Fruit fly (Drosophila melanogaster): ENCODE data around the gene CG2003.

DNA sequence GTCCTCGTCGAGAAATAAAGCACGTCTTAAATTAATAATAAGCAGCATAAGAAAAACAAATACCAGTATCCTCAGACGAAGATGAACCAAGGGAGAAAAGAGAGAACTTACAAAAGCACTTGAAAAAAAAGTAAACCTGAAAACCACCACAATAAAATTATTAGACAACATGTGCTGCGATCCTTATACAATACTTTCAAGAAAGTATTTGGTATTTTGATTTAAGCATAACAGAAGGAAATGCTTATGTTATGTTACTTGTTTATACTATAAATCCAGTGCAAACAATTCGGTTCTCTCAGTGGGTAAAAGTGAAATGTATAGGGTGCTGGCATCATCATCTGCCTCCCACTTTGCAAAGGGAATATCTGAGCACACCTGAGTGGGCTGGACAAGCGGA, 21.7 kb upstream of the CG2003 start:
- peak; percentile 39 for TF ChIP-seq dmrt93B (GFP tag; optimal IDR thresholded peaks at IDR 0.05)
- peak; percentile 69 for TF ChIP-seq ey (GFP tag; optimal IDR thresholded peaks at IDR 0.05)
- no peak for TF ChIP-seq Abd-B (GFP tag; optimal IDR thresholded peaks at IDR 0.05)
- peak in 1 of 2 experiments; percentile 56 for TF ChIP-seq foxo (GFP tag; optimal IDR thresholded peaks at IDR 0.05)

Data from whole organism, wandering third instar larva.